Worm (Caenorhabditis elegans): Measurements from ENCODE around the gene srx-7.

ce11 chrV:581616-582015 lies 21.6 kb downstream of the srx-7 start, which contains the start of gene nstp-7:
- no peak for TF ChIP-seq rec-8 (tag; optimal IDR thresholded peaks at IDR 0.05)
- no peak for TF ChIP-seq madf-10 (tag; optimal IDR thresholded peaks at IDR 0.05)
- no peak for TF ChIP-seq ceh-40 (GFP tag; IDR thresholded peaks at IDR 0.05)
- TF ChIP-seq unc-62 (GFP tag; optimal IDR thresholded peaks at IDR 0.05), result no peak
- TF ChIP-seq nfya-2 (GFP tag; IDR thresholded peaks at IDR 0.05), result no peak
- no peak for TF ChIP-seq unc-130 (GFP tag; optimal IDR thresholded peaks at IDR 0.05)
- no peak for TF ChIP-seq somi-1 (GFP tag; optimal IDR thresholded peaks at IDR 0.05)
- TF ChIP-seq hmg-20 (GFP tag; IDR thresholded peaks at IDR 0.05), result no peak
